Worm (Caenorhabditis elegans) whole organism, L4/young adult: Measurements from ENCODE around the gene str-114.
"Not testable (repeated sequence)": the region's sequence is repeated elsewhere in the genome, so short reads cannot be mapped to it uniquely, and the experiment has no call there.

Experiments
- W03F9.2 ChIP-seq: fragments of 150-350 bp; optimal IDR thresholded peaks from 2 replicates; lab custom pipeline; 2014; ENCODE audit warnings: missing biosample characterization, missing genetic modification characterization
- dao-5 ChIP-seq: sonication (generic microtip); optimal IDR thresholded peaks from 2 replicates; lab custom pipeline; 2016; ENCODE audit warnings: missing genotype, missing genetic modification characterization, moderate library complexity, missing compliant biosample characterization
- him-1 ChIP-seq: sonication (generic microtip); optimal IDR thresholded peaks from 2 replicates; lab custom pipeline; 2016; ENCODE audit warnings: missing genotype, missing genetic modification reagents, missing genetic modification characterization, missing compliant biosample characterization

The str-114 gene

ce11 chrV:3649473-3649872 lies at the start of gene str-114:
str-114 (plus strand) TSS chrV:3649773.
- TF ChIP-seq W03F9.2 (tag; lab: Kevin White, UChicago) = no peak
- no peak for TF ChIP-seq him-1 (tag; lab: Kevin White, UChicago)
- no peak for TF ChIP-seq dao-5 (tag; lab: Kevin White, UChicago)

ce11 chrV:3600570-3600969 lies 49.0 kb upstream of the str-114 start, which contains the start of gene T22F3.7:
T22F3.7 (minus strand) TSS chrV:3600670.
- TF ChIP-seq dao-5 (tag; lab: Kevin White, UChicago) (no peak), him-1 (tag; lab: Kevin White, UChicago) (no peak), W03F9.2 (tag; lab: Kevin White, UChicago) (no peak)

ce11 chrV:3605325-3605724 lies 44.2 kb upstream of the str-114 start, which contains the start of gene T22F3.8:
T22F3.8 (minus strand) TSS chrV:3605425.
- TF ChIP-seq dao-5 (tag; lab: Kevin White, UChicago) (no peak), W03F9.2 (tag; lab: Kevin White, UChicago) (no peak), him-1 (tag; lab: Kevin White, UChicago) (no peak)

ce11 chrV:3606391-3606790 lies 43.2 kb upstream of the str-114 start:
- TF ChIP-seq dao-5 (tag; lab: Kevin White, UChicago) = no peak
- TF ChIP-seq him-1 (tag; lab: Kevin White, UChicago) = no peak
- TF ChIP-seq W03F9.2 (tag; lab: Kevin White, UChicago) = no peak

ce11 chrV:3610709-3611108 lies 38.9 kb upstream of the str-114 start:
- no peak for TF ChIP-seq W03F9.2 (tag; lab: Kevin White, UChicago)
- TF ChIP-seq dao-5 (tag; lab: Kevin White, UChicago) = no peak
- TF ChIP-seq him-1 (tag; lab: Kevin White, UChicago) = no peak

DNA sequence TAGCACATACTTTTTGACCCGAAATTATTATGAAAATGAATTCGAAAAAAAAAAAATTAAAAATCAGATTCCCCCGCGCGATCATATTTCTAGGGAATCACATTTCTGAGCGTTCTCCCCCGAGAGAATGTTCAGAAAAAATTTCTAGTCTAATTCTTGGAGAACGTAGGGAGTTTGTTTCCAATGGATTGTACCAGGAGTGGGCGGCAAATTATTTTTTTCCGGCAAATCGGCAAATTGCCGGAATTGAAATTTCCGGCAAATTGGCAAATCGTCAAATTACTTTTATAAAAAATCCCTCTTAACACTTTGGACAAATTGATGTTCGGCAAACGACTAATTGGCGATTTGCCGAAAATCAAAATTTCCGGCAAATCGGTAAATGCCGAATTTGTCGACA lies 37.9 kb upstream of the str-114 start, which contains the start of gene T22F3.10:
Gene T22F3.10, minus strand, starts transcription at position 101 of the 400 bp plus-strand sequence.
- TF ChIP-seq W03F9.2 (tag; lab: Kevin White, UChicago) (no peak), dao-5 (tag; lab: Kevin White, UChicago) (no peak), him-1 (tag; lab: Kevin White, UChicago) (no peak)

ce11 chrV:3613042-3613441 lies 36.5 kb upstream of the str-114 start:
- TF ChIP-seq dao-5 (tag; lab: Kevin White, UChicago) (no peak), W03F9.2 (tag; lab: Kevin White, UChicago) (no peak), him-1 (tag; lab: Kevin White, UChicago) (no peak)

DNA sequence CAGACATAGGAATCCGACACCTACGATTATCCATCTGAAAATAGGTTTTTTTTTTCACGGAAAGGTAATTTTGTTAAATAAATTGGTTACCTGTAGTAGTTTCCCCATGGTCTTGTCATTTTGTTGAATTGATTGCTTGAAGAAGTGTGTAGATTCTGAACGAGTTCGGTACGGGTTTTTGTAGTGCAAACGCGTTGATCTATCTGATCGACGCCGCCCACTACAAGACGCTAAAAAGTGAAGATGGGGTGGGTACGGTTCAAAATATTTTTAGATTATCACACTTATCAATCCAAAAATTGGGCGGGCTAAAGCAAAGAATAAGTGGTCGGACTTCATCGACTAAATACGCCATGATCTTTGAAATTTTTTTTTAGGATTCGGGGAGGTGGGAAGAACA lies 35.2 kb upstream of the str-114 start, which contains the start of gene T22F3.11:
Gene T22F3.11, minus strand, starts transcription at position 157 of the 400 bp plus-strand sequence.
- no peak for TF ChIP-seq W03F9.2 (tag; lab: Kevin White, UChicago)
- no peak for TF ChIP-seq him-1 (tag; lab: Kevin White, UChicago)
- TF ChIP-seq dao-5 (tag; lab: Kevin White, UChicago) = no peak

- TF ChIP-seq him-1 (tag; lab: Kevin White, UChicago) (no peak), W03F9.2 (tag; lab: Kevin White, UChicago) (no peak), dao-5 (tag; lab: Kevin White, UChicago) (no peak)
These were observed 32.7 kb upstream of the str-114 start for ce11 chrV:3616844-3617243.

DNA sequence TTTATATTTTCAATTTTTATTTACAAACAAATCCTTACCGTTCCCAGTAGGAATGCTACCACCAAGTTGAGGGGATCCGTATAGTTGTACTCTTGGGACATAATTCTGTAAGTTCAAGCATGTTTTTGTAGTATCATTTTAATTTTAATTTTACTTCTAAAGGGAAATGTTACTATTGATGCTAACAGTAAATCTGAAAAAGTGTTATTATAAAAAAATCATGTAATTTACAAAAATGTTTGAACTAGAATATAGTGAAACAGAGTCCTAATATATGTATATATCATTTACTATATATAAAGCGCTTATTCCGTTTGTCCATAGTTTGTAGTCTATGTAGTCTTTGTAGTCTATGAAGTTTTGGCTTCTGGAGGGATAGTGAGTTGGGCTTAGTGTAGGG lies 29.0 kb upstream of the str-114 start, which contains the start of gene srx-93:
Gene srx-93, minus strand, starts transcription at position 101 of the 400 bp plus-strand sequence.
- TF ChIP-seq him-1, W03F9.2, dao-5 (tag; lab: Kevin White, UChicago): not testable (repeated sequence)

DNA sequence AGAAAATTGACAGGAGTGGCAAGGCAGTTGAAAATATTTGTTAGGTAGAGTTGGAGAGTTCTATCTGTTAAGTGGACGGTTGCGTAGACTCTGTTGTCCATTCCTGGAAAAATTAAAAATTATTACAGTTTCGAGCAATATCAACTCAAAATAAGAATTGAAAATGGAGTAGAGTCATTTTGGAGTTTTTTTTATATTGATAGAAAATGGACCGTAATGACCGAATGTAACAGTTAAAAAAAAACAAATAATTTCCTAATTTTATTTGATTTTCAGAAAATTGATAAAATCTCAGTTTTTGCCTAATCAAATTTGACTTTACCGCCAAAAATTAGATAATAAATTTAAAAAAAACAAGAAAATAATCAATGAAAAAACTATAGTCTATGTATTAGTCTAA lies 22.6 kb upstream of the str-114 start, which contains the start of gene F59B1.4:
Gene F59B1.4, minus strand, starts transcription at position 101 of the 400 bp plus-strand sequence.
- TF ChIP-seq W03F9.2 (tag; lab: Kevin White, UChicago) (no peak), him-1 (tag; lab: Kevin White, UChicago) (no peak), dao-5 (tag; lab: Kevin White, UChicago) (no peak)

ce11 chrV:3631591-3631990 lies 18.0 kb upstream of the str-114 start, which contains the start of gene F59B1.6:
F59B1.6 (minus strand) TSS chrV:3631691.
- TF ChIP-seq W03F9.2 (tag; lab: Kevin White, UChicago) (no peak), him-1 (tag; lab: Kevin White, UChicago) (no peak), dao-5 (tag; lab: Kevin White, UChicago) (no peak)

DNA sequence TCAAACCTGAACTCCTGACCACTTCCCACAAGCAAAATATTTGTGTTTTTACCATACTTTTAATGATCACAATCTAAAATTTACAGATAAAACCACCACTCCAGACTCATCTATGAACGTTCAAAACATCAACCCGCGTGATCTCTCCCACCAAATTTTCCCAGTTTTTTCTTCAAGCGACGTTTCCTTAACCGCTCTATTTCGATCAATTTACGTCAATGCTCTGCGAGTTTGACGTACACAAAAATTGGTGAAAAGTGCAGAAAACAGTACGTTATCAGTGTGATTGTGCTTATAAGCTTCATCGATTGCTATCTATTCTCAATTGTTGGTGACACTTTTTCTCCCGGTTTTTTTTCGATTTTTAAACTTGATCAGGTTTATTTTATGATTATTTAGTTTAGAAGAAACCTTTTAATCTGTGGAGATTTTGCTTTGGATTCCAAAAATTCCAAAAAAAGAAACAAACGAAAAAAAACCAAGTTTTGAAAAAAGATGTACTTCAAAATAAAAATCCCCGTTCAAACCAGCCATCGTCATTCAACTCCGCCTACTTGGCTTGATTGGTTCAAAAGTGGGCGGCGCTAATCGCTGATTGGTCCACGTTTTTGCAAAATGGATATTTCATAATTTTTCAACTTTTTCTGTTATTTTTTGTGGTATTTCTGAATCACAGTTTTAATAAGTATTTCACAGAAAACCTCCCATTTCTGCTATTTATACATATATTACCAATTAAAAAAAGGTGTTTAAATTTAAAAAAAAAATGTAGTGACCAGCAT lies 17.1 kb upstream of the str-114 start:
- no peak for TF ChIP-seq W03F9.2 (tag; lab: Kevin White, UChicago)
- no peak for TF ChIP-seq him-1 (tag; lab: Kevin White, UChicago)
- TF ChIP-seq dao-5 (tag; lab: Kevin White, UChicago) = no peak
